Worm (Caenorhabditis elegans) whole organism, L3 larva: ENCODE data around the gene Y43F4A.4.
A peak's percentile ranks its signal among the peaks of the same experiment; 100 is the strongest.

Source experiments
- R02D3.7 ChIP-seq: fragments of 150-350 bp; optimal IDR thresholded peaks from 2 replicates; lab custom pipeline; 2014; ENCODE audit warnings: missing biosample characterization, missing genetic modification characterization
- ceh-16 ChIP-seq: sonication (generic microtip); optimal IDR thresholded peaks from 2 replicates; lab custom pipeline; 2017; ENCODE audit warnings: missing biosample characterization, missing genetic modification characterization
- ceh-28 ChIP-seq: fragments of 150-350 bp; optimal IDR thresholded peaks from 2 replicates; lab custom pipeline; 2014; ENCODE audit warnings: missing biosample characterization, missing genetic modification reagents, missing genetic modification characterization
- ceh-82 ChIP-seq: fragments of 150-350 bp; optimal IDR thresholded peaks from 2 replicates; lab custom pipeline; 2014; ENCODE audit warnings: missing biosample characterization, missing genetic modification characterization
- ceh-9 ChIP-seq: sonication (generic microtip); optimal IDR thresholded peaks from 2 replicates; lab custom pipeline; 2018; ENCODE audit warnings: missing biosample characterization, missing genetic modification characterization
- daf-12 ChIP-seq: fragments of 150-350 bp; optimal IDR thresholded peaks from 2 replicates; lab custom pipeline; 2014; ENCODE audit warnings: missing biosample characterization, missing genetic modification reagents, missing genetic modification characterization
- egl-5 ChIP-seq: fragments of 150-350 bp; optimal IDR thresholded peaks from 2 replicates; lab custom pipeline; 2017; ENCODE audit warnings: missing biosample characterization, missing genetic modification reagents, missing genetic modification characterization, inconsistent platforms
- elt-2 ChIP-seq: sonication (generic microtip); optimal IDR thresholded peaks from 2 replicates; lab custom pipeline; 2016; ENCODE audit warnings: missing genetic modification reagents, mild to moderate bottlenecking, missing genetic modification characterization, missing compliant biosample characterization
- elt-3 ChIP-seq, 3 experiments: fragments of 150-350 bp in 1 of 3; sonication (generic microtip) in 2 of 3; optimal IDR thresholded peaks; 2 replicates in 2 of 3; 4 replicates in 1 of 3; lab custom pipeline; 2014 to 2017; ENCODE audit warnings: missing biosample characterization in 3 of 3, missing genetic modification characterization in 3 of 3
- eor-1 ChIP-seq, 2 experiments: fragments of 150-350 bp; optimal IDR thresholded peaks; 2 replicates each; lab custom pipeline; 2014 to 2018; ENCODE audit warnings: missing biosample characterization in 2 of 2, missing genetic modification characterization in 2 of 2
- fkh-2 ChIP-seq: fragments of 150-350 bp; optimal IDR thresholded peaks from 2 replicates; lab custom pipeline; 2014; ENCODE audit warnings: missing biosample characterization, missing genetic modification reagents, missing genetic modification characterization
- fos-1 ChIP-seq: fragments of 150-350 bp; optimal IDR thresholded peaks from 2 replicates; lab custom pipeline; 2014; ENCODE audit warnings: missing biosample characterization, missing genetic modification characterization
- hmg-11 ChIP-seq: sonication (generic microtip); optimal IDR thresholded peaks from 2 replicates; lab custom pipeline; 2016; ENCODE audit warnings: missing genetic modification characterization, missing compliant biosample characterization
- lin-15B ChIP-seq: fragments of 150-350 bp; optimal IDR thresholded peaks from 2 replicates; lab custom pipeline; 2014; ENCODE audit warnings: missing biosample characterization, missing genetic modification characterization
- lsy-12 ChIP-seq: sonication (generic microtip); optimal IDR thresholded peaks from 2 replicates; lab custom pipeline; 2016; ENCODE audit warnings: mild to moderate bottlenecking, missing genetic modification characterization, missing compliant biosample characterization
- mdl-1 ChIP-seq: fragments of 150-350 bp; optimal IDR thresholded peaks from 2 replicates; lab custom pipeline; 2014; ENCODE audit warnings: missing biosample characterization, missing genetic modification characterization
- nfya-1 ChIP-seq: sonication (generic microtip); optimal IDR thresholded peaks from 2 replicates; lab custom pipeline; 2017; ENCODE audit warnings: missing genetic modification characterization, mild to moderate bottlenecking, missing compliant biosample characterization, antibody characterized with exemption, moderate library complexity; ENCODE audit not compliant: insufficient read depth
- nhr-11 ChIP-seq: fragments of 150-350 bp; optimal IDR thresholded peaks from 2 replicates; lab custom pipeline; 2014; ENCODE audit warnings: missing biosample characterization, missing genetic modification characterization
- nhr-23 ChIP-seq: fragments of 150-350 bp; optimal IDR thresholded peaks from 2 replicates; lab custom pipeline; 2014; ENCODE audit warnings: missing biosample characterization, missing genetic modification reagents, missing genetic modification characterization
- nhr-237 ChIP-seq: fragments of 150-350 bp; optimal IDR thresholded peaks from 2 replicates; lab custom pipeline; 2014; ENCODE audit warnings: missing biosample characterization, missing genetic modification characterization
- nhr-25 ChIP-seq: sonication (generic microtip); optimal IDR thresholded peaks from 2 replicates; lab custom pipeline; 2017; ENCODE audit warnings: missing biosample characterization, missing genetic modification characterization
- nhr-28 ChIP-seq: fragments of 150-350 bp; optimal IDR thresholded peaks from 2 replicates; lab custom pipeline; 2014; ENCODE audit warnings: missing biosample characterization, missing genetic modification characterization
- nhr-43 ChIP-seq: sonication (generic microtip); optimal IDR thresholded peaks from 2 replicates; lab custom pipeline; 2016; ENCODE audit warnings: mild to moderate bottlenecking, missing genetic modification characterization, missing compliant biosample characterization; ENCODE audit not compliant: poor library complexity, severe bottlenecking
- pha-4 ChIP-seq: fragments of 150-350 bp; optimal IDR thresholded peaks from 2 replicates; lab custom pipeline; 2014; ENCODE audit warnings: missing biosample characterization, missing genetic modification reagents, missing genetic modification characterization
- pqm-1 ChIP-seq: fragments of 150-350 bp; optimal IDR thresholded peaks from 2 replicates; lab custom pipeline; 2017; ENCODE audit warnings: missing biosample characterization, missing genetic modification characterization, inconsistent platforms
- sea-2 ChIP-seq: fragments of 150-350 bp; sonication (generic microtip); optimal IDR thresholded peaks from 4 replicates; lab custom pipeline; 2014; ENCODE audit warnings: missing biosample characterization, missing genetic modification reagents, missing genetic modification characterization
- tbx-2 ChIP-seq: sonication (generic microtip); optimal IDR thresholded peaks from 2 replicates; lab custom pipeline; 2016; ENCODE audit warnings: mild to moderate bottlenecking, missing genetic modification characterization, missing compliant biosample characterization
- unc-39 ChIP-seq: sonication (generic microtip); optimal IDR thresholded peaks from 4 replicates; lab custom pipeline; 2017; ENCODE audit warnings: missing biosample characterization, missing genetic modification characterization
- unc-62 ChIP-seq: fragments of 150-350 bp; sonication (generic microtip); optimal IDR thresholded peaks from 4 replicates; lab custom pipeline; 2014; ENCODE audit warnings: missing biosample characterization, missing genetic modification reagents, missing genetic modification characterization
- ztf-11 ChIP-seq: fragments of 150-350 bp; optimal IDR thresholded peaks from 2 replicates; lab custom pipeline; 2014; ENCODE audit warnings: missing biosample characterization, missing genetic modification characterization
- ztf-4 ChIP-seq: fragments of 150-350 bp; optimal IDR thresholded peaks from 2 replicates; lab custom pipeline; 2014; ENCODE audit warnings: missing biosample characterization, missing genetic modification characterization

The Y43F4A.4 gene

ce11 chrIII:13256438-13256928 is 11.1 kb downstream of the Y43F4A.4 start, which contains the start of gene F56A8.3 (continued):
- peak; percentile 82 for TF ChIP-seq nfya-1 (tag; lab: Kevin White, UChicago)
- TF ChIP-seq tbx-2 (tag; lab: Kevin White, UChicago): no peak
- peak; percentile 43 for TF ChIP-seq egl-5 (tag; lab: Kevin White, UChicago)
- TF ChIP-seq unc-39 (tag; lab: Kevin White, UChicago): no peak
- no peak for TF ChIP-seq ceh-9 (tag; lab: Kevin White, UChicago)
- peak; percentile 41 for TF ChIP-seq ceh-28 (tag; lab: Kevin White, UChicago)
- no peak for TF ChIP-seq ztf-11 (tag; lab: Kevin White, UChicago)
- no peak for TF ChIP-seq elt-3 (tag; optimal IDR thresholded peaks at IDR 0.05; lab: Kevin White, UChicago)
- peak; percentile 86 for TF ChIP-seq nhr-23 (tag; lab: Kevin White, UChicago)
- peak; percentile 91 for TF ChIP-seq pha-4 (tag; lab: Kevin White, UChicago)
- peak; percentile 59 for TF ChIP-seq nhr-25 (tag; lab: Kevin White, UChicago)
- TF ChIP-seq fkh-2 (tag; lab: Kevin White, UChicago): no peak

DNA sequence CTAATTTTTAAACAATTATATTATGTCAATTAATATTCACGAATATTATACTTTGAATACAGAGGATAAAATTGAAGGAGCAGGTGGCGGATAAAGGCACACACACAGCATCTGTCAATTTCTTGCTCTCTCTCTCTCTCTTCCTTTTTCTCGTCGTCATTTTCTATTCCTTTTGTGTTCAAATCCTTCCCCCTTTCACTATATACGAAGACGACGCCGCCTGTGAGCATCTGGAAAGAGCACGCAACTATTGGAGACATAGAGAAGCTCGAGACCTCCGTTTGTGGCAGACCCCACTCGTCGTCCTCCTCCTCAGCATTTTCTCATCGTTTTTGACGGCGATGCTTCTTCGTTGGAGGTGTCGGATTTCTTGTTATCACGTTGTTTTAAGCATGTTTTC is 12.8 kb downstream of the Y43F4A.4 start:
- TF ChIP-seq sea-2 (peak; percentile 26), nfya-1 (tag; lab: Kevin White, UChicago) (peak; percentile 55), mdl-1 (tag; lab: Kevin White, UChicago) (no peak), hmg-11 (tag; lab: Kevin White, UChicago) (peak; percentile 2), ceh-28 (tag; lab: Kevin White, UChicago) (no peak), lin-15B (tag; lab: Kevin White, UChicago) (peak; percentile 25), daf-12 (tag; lab: Kevin White, UChicago) (no peak), nhr-43 (tag; lab: Kevin White, UChicago) (no peak)

DNA sequence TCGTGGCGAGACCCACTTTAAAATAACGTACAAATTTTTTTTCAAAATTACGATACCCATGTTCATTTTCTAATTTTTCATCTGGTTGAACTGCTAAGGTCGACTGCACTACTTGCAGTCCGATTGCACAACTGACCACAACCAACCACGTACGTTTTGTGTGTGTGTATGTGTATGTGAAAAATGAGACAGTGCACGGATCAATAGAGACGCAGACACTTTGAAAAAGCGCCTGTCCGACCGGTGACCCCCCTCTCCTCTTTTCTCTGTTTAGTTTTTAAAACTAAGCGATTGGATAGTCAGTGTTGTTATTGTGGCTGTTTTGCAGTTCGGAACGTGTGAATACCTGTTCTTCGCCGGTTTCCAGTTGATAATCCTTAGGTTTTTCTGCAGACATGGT is 13.4 kb downstream of the Y43F4A.4 start:
- peak; percentile 21 for TF ChIP-seq nhr-25 (tag; lab: Kevin White, UChicago)
- peak; percentile 50 for TF ChIP-seq pha-4 (tag; lab: Kevin White, UChicago)
- TF ChIP-seq nfya-1 (tag; lab: Kevin White, UChicago): peak; percentile 48
- TF ChIP-seq nhr-23 (tag; lab: Kevin White, UChicago): peak; percentile 16
- TF ChIP-seq lsy-12: peak; percentile 16
- TF ChIP-seq lin-15B (tag; lab: Kevin White, UChicago): peak; percentile 15
- no peak for TF ChIP-seq ztf-4 (tag; lab: Kevin White, UChicago)
- peak; percentile 41 for TF ChIP-seq ceh-28 (tag; lab: Kevin White, UChicago)
- no peak for TF ChIP-seq nhr-28

DNA sequence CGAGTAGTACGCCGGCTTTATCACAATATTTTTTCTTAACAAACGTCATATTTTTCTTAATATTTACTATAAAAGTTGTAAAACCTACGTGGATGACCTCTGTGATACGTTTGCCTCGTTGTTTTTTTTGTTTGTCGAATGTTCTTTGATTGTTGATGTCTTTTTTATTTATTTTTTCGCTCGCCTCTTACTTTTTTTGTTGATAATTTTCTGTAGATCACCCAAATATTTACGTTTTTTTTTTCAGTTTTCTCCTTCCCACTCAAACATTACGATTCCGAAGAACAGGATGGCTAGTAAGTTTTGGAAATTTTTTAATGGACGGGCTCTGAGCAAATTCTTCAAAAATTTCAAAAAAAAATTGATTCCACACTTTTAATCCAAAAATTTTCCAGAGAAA is 15.0 kb downstream of the Y43F4A.4 start:
- TF ChIP-seq pqm-1 (no peak), unc-62 (GFP tag; lab: Kevin White, UChicago) (no peak), pha-4 (tag; lab: Kevin White, UChicago) (peak; percentile 91)

DNA sequence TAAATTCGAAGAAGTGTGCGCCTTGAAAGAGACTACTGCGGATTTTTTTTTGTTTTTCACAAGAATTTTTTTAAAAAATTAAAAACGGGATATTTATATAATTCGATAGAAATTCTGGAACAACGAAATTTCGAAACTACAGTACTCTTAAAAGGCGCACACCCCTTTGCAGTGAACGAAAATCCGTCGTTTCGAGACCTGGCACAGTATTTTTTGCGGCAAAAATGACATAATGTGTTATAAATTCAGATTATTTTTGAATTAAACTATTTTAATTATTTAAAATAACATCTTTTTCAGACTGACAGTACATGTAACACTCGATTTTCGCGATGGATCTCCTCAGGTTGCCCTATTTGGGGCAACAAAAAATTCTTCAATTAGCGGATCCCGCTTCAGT is 17.6 kb downstream of the Y43F4A.4 start, which contains the start of gene F56A8.4:
TSS of gene F56A8.4 (plus strand) at position 301 of the 400 bp plus-strand sequence.
- no peak for TF ChIP-seq pqm-1
- TF ChIP-seq ceh-9 (tag; lab: Kevin White, UChicago): no peak
- no peak for TF ChIP-seq ztf-4 (tag; lab: Kevin White, UChicago)
- TF ChIP-seq lsy-12: no peak
- no peak for TF ChIP-seq nhr-11 (tag; lab: Kevin White, UChicago)
- no peak for TF ChIP-seq fkh-2 (tag; lab: Kevin White, UChicago)
- TF ChIP-seq nhr-43 (tag; lab: Kevin White, UChicago): no peak
- no peak for TF ChIP-seq tbx-2 (tag; lab: Kevin White, UChicago)

- no peak for TF ChIP-seq unc-62 (GFP tag; lab: Kevin White, UChicago)
- no peak for TF ChIP-seq ceh-16
- no peak for TF ChIP-seq eor-1 (tag; optimal IDR thresholded peaks at IDR 0.05; lab: Kevin White, UChicago)
- TF ChIP-seq ceh-9 (tag; lab: Kevin White, UChicago): no peak
- no peak for TF ChIP-seq hmg-11 (tag; lab: Kevin White, UChicago)
- no peak for TF ChIP-seq elt-2 (tag; lab: Kevin White, UChicago)
- TF ChIP-seq nhr-43 (tag; lab: Kevin White, UChicago): no peak
- no peak for TF ChIP-seq ceh-28 (tag; lab: Kevin White, UChicago)
- no peak for TF ChIP-seq lsy-12
- no peak for TF ChIP-seq nhr-237 (tag; lab: Kevin White, UChicago)
- no peak for TF ChIP-seq fkh-2 (tag; lab: Kevin White, UChicago)
- TF ChIP-seq nfya-1 (tag; lab: Kevin White, UChicago): no peak
- TF ChIP-seq fos-1 (tag; lab: Kevin White, UChicago): no peak
- no peak for TF ChIP-seq ceh-82
- no peak for TF ChIP-seq R02D3.7
- no peak for TF ChIP-seq sea-2
Measured at ce11 chrIII:13265566-13265965, 20.2 kb downstream of the Y43F4A.4 start, which contains the start of gene F56A8.5. F56A8.5 (plus strand) TSS chrIII:13265866.
